Fruit fly (Drosophila melanogaster) whole organism, embryonic: ENCODE measurements around the gene CG33702.
A peak's percentile ranks its signal among the peaks of the same experiment; 100 is the strongest.

Experiments
- Bteb2 ChIP-seq: fragments of 200-800 bp; sonication (Bioruptor generic); optimal IDR thresholded peaks from 2 replicates; lab custom pipeline; 2016; ENCODE audit warnings: missing biosample characterization, missing genetic modification characterization
- CG10462 ChIP-seq: fragments of 200-800 bp; sonication (Bioruptor generic); optimal IDR thresholded peaks from 2 replicates; lab custom pipeline; 2016; ENCODE audit warnings: missing biosample characterization, missing genetic modification characterization
- CG11504 ChIP-seq: fragments of 200-800 bp; sonication (Bioruptor generic); optimal IDR thresholded peaks from 3 replicates; lab custom pipeline; 2019; ENCODE audit warnings: missing biosample characterization, mild to moderate bottlenecking, missing genetic modification characterization, moderate library complexity
- CG11560 ChIP-seq: fragments of 200-800 bp; sonication (Bioruptor generic); IDR thresholded peaks from 3 replicates; pipeline ENCODE4 v1.3.6; 2022; ENCODE audit warnings: missing biosample characterization, missing genetic modification characterization
- CG11695 ChIP-seq: fragments of 200-800 bp; sonication (Bioruptor generic); IDR thresholded peaks from 3 replicates; pipeline ENCODE4 v1.3.6; 2022; ENCODE audit warnings: missing biosample characterization, missing genetic modification characterization
- CG12155 ChIP-seq: fragments of 200-800 bp; sonication (Bioruptor generic); optimal IDR thresholded peaks from 3 replicates; lab custom pipeline; 2016; ENCODE audit warnings: missing biosample characterization, missing genetic modification characterization
- CG12219 ChIP-seq: fragments of 200-800 bp; sonication (Bioruptor generic); optimal IDR thresholded peaks from 3 replicates; lab custom pipeline; 2018; ENCODE audit warnings: missing biosample characterization, mild to moderate bottlenecking, missing genetic modification characterization
- CG12659 ChIP-seq: fragments of 200-800 bp; sonication (Bioruptor generic); optimal IDR thresholded peaks from 3 replicates; lab custom pipeline; 2017; ENCODE audit warnings: mild to moderate bottlenecking, missing biosample characterization, missing genetic modification reagents, missing genetic modification characterization
- CG12744 ChIP-seq: fragments of 200-800 bp; sonication (Bioruptor generic); optimal IDR thresholded peaks from 2 replicates; lab custom pipeline; 2016; ENCODE audit warnings: missing biosample characterization, missing genetic modification characterization
- CG12769 ChIP-seq: fragments of 200-800 bp; sonication (Bioruptor generic); optimal IDR thresholded peaks from 2 replicates; lab custom pipeline; 2019; ENCODE audit warnings: missing biosample characterization, mild to moderate bottlenecking, missing genetic modification characterization, moderate library complexity
- CG13123 ChIP-seq: fragments of 200-800 bp; sonication (Bioruptor generic); optimal IDR thresholded peaks from 2 replicates; lab custom pipeline; 2016; ENCODE audit warnings: missing biosample characterization, missing genetic modification characterization
- CG13775 ChIP-seq: fragments of 200-800 bp; sonication (Bioruptor generic); optimal IDR thresholded peaks from 3 replicates; lab custom pipeline; 2017; ENCODE audit warnings: missing biosample characterization, mild to moderate bottlenecking, missing genetic modification characterization
- CG15601 ChIP-seq: fragments of 200-800 bp; sonication (Bioruptor generic); optimal IDR thresholded peaks from 3 replicates; lab custom pipeline; 2019; ENCODE audit warnings: missing biosample characterization, mild to moderate bottlenecking, missing genetic modification characterization, moderate library complexity
- CG17359 ChIP-seq: fragments of 200-800 bp; sonication (Bioruptor generic); optimal IDR thresholded peaks from 3 replicates; lab custom pipeline; 2018; ENCODE audit warnings: missing biosample characterization, mild to moderate bottlenecking, missing genetic modification characterization, moderate library complexity
- CG18262 ChIP-seq: fragments of 200-800 bp; optimal IDR thresholded peaks from 3 replicates; lab custom pipeline; 2019; ENCODE audit warnings: missing biosample characterization, mild to moderate bottlenecking, missing genetic modification characterization, moderate library complexity
- CG2202 ChIP-seq: fragments of 200-800 bp; sonication (Bioruptor generic); optimal IDR thresholded peaks from 2 replicates; lab custom pipeline; 2018; ENCODE audit warnings: missing biosample characterization, mild to moderate bottlenecking, missing genetic modification characterization
- CG2678 ChIP-seq: fragments of 200-800 bp; sonication (Bioruptor generic); optimal IDR thresholded peaks from 3 replicates; lab custom pipeline; 2019; ENCODE audit warnings: missing biosample characterization, mild to moderate bottlenecking, missing genetic modification characterization, moderate library complexity
- CG31441 ChIP-seq: fragments of 200-800 bp; sonication (Bioruptor generic); IDR thresholded peaks from 2 replicates; pipeline ENCODE4 v1.3.6; 2022; ENCODE audit warnings: missing biosample characterization, missing genetic modification characterization
- CG32767 ChIP-seq: fragments of 200-800 bp; sonication (Bioruptor generic); IDR thresholded peaks from 2 replicates; pipeline ENCODE4 v1.3.6; 2022; ENCODE audit warnings: missing biosample characterization, missing genetic modification characterization
- CG33557 ChIP-seq: fragments of 200-800 bp; sonication (Bioruptor generic); optimal IDR thresholded peaks from 2 replicates; lab custom pipeline; 2019; ENCODE audit warnings: missing biosample characterization, mild to moderate bottlenecking, missing genetic modification characterization, moderate library complexity
- CG4820 ChIP-seq: fragments of 200-800 bp; sonication (Bioruptor generic); optimal IDR thresholded peaks from 3 replicates; lab custom pipeline; 2016; ENCODE audit warnings: missing biosample characterization, missing genetic modification characterization
- CG5180 ChIP-seq: fragments of 200-800 bp; sonication (Bioruptor generic); optimal IDR thresholded peaks from 3 replicates; lab custom pipeline; 2017; ENCODE audit warnings: missing biosample characterization, missing genetic modification characterization, mild to moderate bottlenecking, moderate library complexity, missing genetic modification reagents
- CG6175 ChIP-seq: fragments of 200-800 bp; sonication (Bioruptor generic); IDR thresholded peaks from 3 replicates; pipeline ENCODE4 v1.3.6; 2022; ENCODE audit warnings: missing biosample characterization, missing genetic modification characterization
- CG6854 ChIP-seq: fragments of 200-800 bp; sonication (Bioruptor generic); optimal IDR thresholded peaks from 3 replicates; lab custom pipeline; 2017; ENCODE audit warnings: missing biosample characterization, mild to moderate bottlenecking, missing genetic modification characterization
- CG8290 ChIP-seq, 3 experiments: fragments of 200-800 bp; sonication (Bioruptor generic); optimal IDR thresholded peaks; 2 replicates each; lab custom pipeline; 2016 to 2019; ENCODE audit warnings: missing biosample characterization in 3 of 3, missing genetic modification characterization in 3 of 3, mild to moderate bottlenecking in 2 of 3, moderate library complexity in 1 of 3
- CG9727 ChIP-seq: fragments of 200-800 bp; sonication (Bioruptor generic); optimal IDR thresholded peaks from 3 replicates; lab custom pipeline; 2017; ENCODE audit warnings: missing biosample characterization, mild to moderate bottlenecking, missing genetic modification characterization
- D19A ChIP-seq: fragments of 200-800 bp; optimal IDR thresholded peaks from 3 replicates; lab custom pipeline; 2019; ENCODE audit warnings: missing biosample characterization, mild to moderate bottlenecking, missing genetic modification characterization, moderate library complexity
- Dip2 ChIP-seq: fragments of 200-800 bp; sonication (Bioruptor generic); IDR thresholded peaks from 2 replicates; pipeline ENCODE4 v1.3.6; 2022; ENCODE audit warnings: missing biosample characterization, missing genetic modification characterization
- Dip3 ChIP-seq: fragments of 200-800 bp; sonication (Bioruptor generic); optimal IDR thresholded peaks from 3 replicates; lab custom pipeline; 2016; ENCODE audit warnings: missing biosample characterization, missing genetic modification characterization
- Eip74EF ChIP-seq, 2 experiments: fragments of 200-800 bp in 1 of 2; fragments of >200 bp in 1 of 2; sonication (Bioruptor generic) in 1 of 2; optimal IDR thresholded peaks; 2 replicates each; lab custom pipeline; 2017 to 2019; ENCODE audit warnings: missing biosample characterization in 2 of 2, missing genetic modification characterization in 2 of 2, mild to moderate bottlenecking in 1 of 2, moderate library complexity in 1 of 2
- Hr39 ChIP-seq: fragments of >200 bp; optimal IDR thresholded peaks from 2 replicates; lab custom pipeline; 2017
- Lim3 ChIP-seq: fragments of 200-800 bp; sonication (Bioruptor generic); IDR thresholded peaks from 2 replicates; pipeline ENCODE4 v1.3.6; 2022; ENCODE audit warnings: missing biosample characterization, missing genetic modification characterization
- Max ChIP-seq: fragments of 200-800 bp; sonication (Bioruptor generic); optimal IDR thresholded peaks from 2 replicates; lab custom pipeline; 2016; ENCODE audit warnings: missing biosample characterization, mild to moderate bottlenecking, missing genetic modification characterization
- NC2α ChIP-seq: fragments of 200-800 bp; sonication (Bioruptor generic); optimal IDR thresholded peaks from 2 replicates; lab custom pipeline; 2016; ENCODE audit warnings: missing biosample characterization, missing genetic modification characterization
- Sin3A ChIP-seq: fragments of >200 bp; optimal IDR thresholded peaks from 2 replicates; lab custom pipeline; 2018
- YL-1 ChIP-seq: fragments of 200-800 bp; sonication (Bioruptor generic); optimal IDR thresholded peaks from 3 replicates; lab custom pipeline; 2017; ENCODE audit warnings: missing biosample characterization, mild to moderate bottlenecking, missing genetic modification characterization
- ap ChIP-seq: fragments of 200-800 bp; sonication (Bioruptor generic); IDR thresholded peaks from 2 replicates; pipeline ENCODE4 v1.3.6; 2022; ENCODE audit warnings: missing biosample characterization, missing genetic modification characterization
- bowl ChIP-seq: fragments of 200-800 bp; sonication (Bioruptor generic); IDR thresholded peaks from 2 replicates; pipeline ENCODE4 v1.3.6; 2022; ENCODE audit warnings: missing biosample characterization, missing genetic modification characterization
- dimm ChIP-seq: fragments of 200-800 bp; sonication (Bioruptor generic); IDR thresholded peaks from 2 replicates; pipeline ENCODE4 v1.3.6; 2022; ENCODE audit warnings: missing biosample characterization, missing genetic modification characterization
- disco-r ChIP-seq: fragments of 200-800 bp; sonication (Bioruptor generic); optimal IDR thresholded peaks from 2 replicates; lab custom pipeline; 2016; ENCODE audit warnings: missing biosample characterization, missing genetic modification characterization
- dm ChIP-seq: fragments of 200-800 bp; sonication (Bioruptor generic); optimal IDR thresholded peaks from 3 replicates; lab custom pipeline; 2016; ENCODE audit warnings: missing biosample characterization, missing genetic modification characterization
- eve ChIP-seq, 2 experiments: fragments of >200 bp; optimal IDR thresholded peaks; 2 replicates each; lab custom pipeline; 2017; ENCODE audit warnings: missing biosample characterization in 2 of 2, missing genetic modification characterization in 2 of 2
- fd102C ChIP-seq: fragments of 200-800 bp; sonication (Bioruptor generic); optimal IDR thresholded peaks from 2 replicates; lab custom pipeline; 2018; ENCODE audit warnings: missing biosample characterization, mild to moderate bottlenecking, missing genetic modification characterization, moderate library complexity
- lmd ChIP-seq: fragments of 200-800 bp; sonication (Bioruptor generic); IDR thresholded peaks from 2 replicates; pipeline ENCODE4 v1.3.6; 2022; ENCODE audit warnings: missing biosample characterization, missing genetic modification characterization
- nau ChIP-seq: fragments of 200-800 bp; sonication (Bioruptor generic); optimal IDR thresholded peaks from 3 replicates; lab custom pipeline; 2017; ENCODE audit warnings: missing biosample characterization, mild to moderate bottlenecking, missing genetic modification characterization, missing genetic modification reagents
- ssp ChIP-seq: fragments of 200-800 bp; sonication (Bioruptor generic); IDR thresholded peaks from 2 replicates; pipeline ENCODE4 v1.3.6; 2022; ENCODE audit warnings: missing biosample characterization, missing genetic modification characterization
- sug ChIP-seq: fragments of 200-800 bp; optimal IDR thresholded peaks from 2 replicates; lab custom pipeline; 2019; ENCODE audit warnings: missing biosample characterization, mild to moderate bottlenecking, missing genetic modification characterization, moderate library complexity
- twi ChIP-seq: fragments of 200-800 bp; optimal IDR thresholded peaks from 2 replicates; lab custom pipeline; 2019; ENCODE audit warnings: missing biosample characterization, mild to moderate bottlenecking, missing genetic modification characterization, moderate library complexity
- wdn ChIP-seq: fragments of 200-800 bp; sonication (Bioruptor generic); IDR thresholded peaks from 2 replicates; pipeline ENCODE4 v1.3.6; 2022; ENCODE audit warnings: missing biosample characterization, missing genetic modification characterization

The CG33702 gene

DNA sequence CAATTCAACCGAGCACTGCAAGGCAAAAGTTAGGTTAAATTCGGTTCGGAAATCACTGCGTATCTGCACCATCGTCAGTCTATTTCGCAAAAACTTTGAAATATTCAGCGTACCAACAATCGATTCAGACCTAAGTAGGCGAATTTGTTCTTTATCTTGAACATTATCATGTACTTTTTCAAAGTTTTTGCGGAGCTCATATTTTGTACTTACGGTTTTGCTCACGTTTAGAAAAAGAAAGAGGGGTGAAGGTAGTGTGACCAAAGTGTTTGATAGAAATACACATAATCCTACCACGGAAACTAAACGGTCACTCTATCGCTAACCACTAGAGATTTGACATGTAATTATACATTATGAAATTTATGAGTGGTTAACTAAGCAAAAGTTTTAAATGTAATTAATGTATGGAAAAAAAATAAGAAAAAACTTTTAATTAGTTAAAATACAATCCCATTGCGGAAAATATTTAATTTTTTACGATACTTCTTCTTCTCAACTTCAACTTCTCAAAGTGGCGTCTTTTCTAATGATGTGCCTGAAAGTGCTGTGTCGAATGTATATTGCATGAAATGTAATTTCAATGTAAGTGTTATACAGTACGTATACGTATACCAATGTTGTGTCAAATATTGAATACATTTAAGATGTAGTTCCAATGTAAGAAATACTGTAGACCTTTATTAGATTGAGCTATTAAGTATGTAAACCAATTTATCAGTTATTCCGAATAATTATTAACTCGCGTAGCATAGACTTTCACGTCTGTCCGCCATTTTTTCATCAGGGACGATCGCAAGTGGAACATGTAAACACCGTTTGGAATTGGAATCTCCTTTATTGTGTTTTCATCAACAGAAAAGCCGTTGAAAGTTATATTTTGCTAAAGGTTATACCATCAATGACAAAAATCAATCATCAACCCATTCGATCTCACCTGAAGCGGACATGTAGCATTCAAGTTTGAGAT is 1.6 kb downstream of the CG33702 start, which contains the start of gene RpS9 (continued):
- peak; percentile 20 for TF ChIP-seq CG8290 (GFP tag; optimal IDR thresholded peaks at IDR 0.05; lab: Kevin White, UChicago)
- TF ChIP-seq CG8290 (tag; optimal IDR thresholded peaks at IDR 0.05; lab: Kevin White, UChicago): peak in 1 of 2 experiments; percentile 65
- TF ChIP-seq fd102C: no peak
- peak; percentile 39 for TF ChIP-seq sug (tag; lab: Kevin White, UChicago)
- TF ChIP-seq CG15601 (tag; lab: Kevin White, UChicago): no peak
- peak; percentile 86 for TF ChIP-seq dm (GFP tag; lab: Kevin White, UChicago)
- TF ChIP-seq CG17359 (tag; lab: Kevin White, UChicago): peak; percentile 38
- peak; percentile 89 for TF ChIP-seq YL-1 (GFP tag; lab: Kevin White, UChicago)
- no peak for TF ChIP-seq CG11560
- no peak for TF ChIP-seq CG4820 (GFP tag; lab: Kevin White, UChicago)
- peak; percentile 47 for TF ChIP-seq CG12769 (tag; lab: Kevin White, UChicago)
- no peak for TF ChIP-seq wdn
- peak; percentile 45 for TF ChIP-seq CG18262 (tag; lab: Kevin White, UChicago)
- TF ChIP-seq lmd (GFP tag; lab: Robert Waterston, UW): no peak
- TF ChIP-seq CG12219 (GFP tag; lab: Kevin White, UChicago): peak; percentile 43
- 0 out of 3 replicates have a peak, but pooled peaks have one; percentile 11 for TF ChIP-seq CG11695 (GFP tag; lab: Robert Waterston, UW)
- TF ChIP-seq disco-r (GFP tag; lab: Kevin White, UChicago): no peak
- no peak for TF ChIP-seq ssp (GFP tag; lab: Robert Waterston, UW)
- TF ChIP-seq CG2678 (tag; lab: Kevin White, UChicago): peak; percentile 58
- peak; percentile 13 for TF ChIP-seq CG33557
- no peak for TF ChIP-seq Lim3 (GFP tag; lab: Robert Waterston, UW)
- no peak for TF ChIP-seq CG12155 (GFP tag; lab: Kevin White, UChicago)
- no peak for TF ChIP-seq dimm (GFP tag; lab: Robert Waterston, UW)
- TF ChIP-seq CG6175 (GFP tag; lab: Robert Waterston, UW): no peak
- TF ChIP-seq Max (GFP tag; lab: Kevin White, UChicago): peak; percentile 72
- TF ChIP-seq CG13123 (GFP tag; lab: Kevin White, UChicago): no peak
- TF ChIP-seq D19A: no peak
- TF ChIP-seq Dip2 (GFP tag; lab: Robert Waterston, UW): no peak
- TF ChIP-seq CG31441 (GFP tag; lab: Robert Waterston, UW): no peak; the same call in 1 of the 2 replicates
- no peak for TF ChIP-seq twi (tag; lab: Kevin White, UChicago)
- TF ChIP-seq ap (GFP tag; lab: Robert Waterston, UW): no peak
- peak in 1 of 2 experiments; percentile 22 for TF ChIP-seq Eip74EF (GFP tag; optimal IDR thresholded peaks at IDR 0.05; lab: Kevin White, UChicago)
- peak; percentile 7 for TF ChIP-seq CG2202 (tag; lab: Kevin White, UChicago)
- peak; percentile 39 for TF ChIP-seq CG9727
- TF ChIP-seq CG5180 (GFP tag; lab: Kevin White, UChicago): peak; percentile 4
- peak; percentile 4 for TF ChIP-seq nau
- no peak for TF ChIP-seq CG12744 (GFP tag; lab: Kevin White, UChicago)
- TF ChIP-seq CG13775 (GFP tag; lab: Kevin White, UChicago): peak; percentile 8
- peak in 1 of 2 experiments; percentile 59 for TF ChIP-seq eve (GFP tag; optimal IDR thresholded peaks at IDR 0.05; lab: Kevin White, UChicago)
- no peak for TF ChIP-seq Hr39 (lab: Kevin White, UChicago)
- TF ChIP-seq CG10462: no peak
- peak; percentile 63 for TF ChIP-seq CG12659 (GFP tag; lab: Kevin White, UChicago)
- TF ChIP-seq CG6854 (GFP tag; lab: Kevin White, UChicago): no peak
- no peak for TF ChIP-seq NC2α (GFP tag; lab: Kevin White, UChicago)
- TF ChIP-seq CG11504 (tag; lab: Kevin White, UChicago): peak; percentile 35
- no peak for TF ChIP-seq bowl (GFP tag; lab: Robert Waterston, UW)
- no peak for TF ChIP-seq Sin3A (lab: Kevin White, UChicago)
- no peak for TF ChIP-seq CG32767 (GFP tag; lab: Robert Waterston, UW)
- TF ChIP-seq Dip3 (GFP tag; lab: Kevin White, UChicago): no peak
- TF ChIP-seq Bteb2: no peak
